Fruit fly (Drosophila melanogaster): ENCODE measurements around the gene Hsp23.

Gene Hsp23

DNA sequence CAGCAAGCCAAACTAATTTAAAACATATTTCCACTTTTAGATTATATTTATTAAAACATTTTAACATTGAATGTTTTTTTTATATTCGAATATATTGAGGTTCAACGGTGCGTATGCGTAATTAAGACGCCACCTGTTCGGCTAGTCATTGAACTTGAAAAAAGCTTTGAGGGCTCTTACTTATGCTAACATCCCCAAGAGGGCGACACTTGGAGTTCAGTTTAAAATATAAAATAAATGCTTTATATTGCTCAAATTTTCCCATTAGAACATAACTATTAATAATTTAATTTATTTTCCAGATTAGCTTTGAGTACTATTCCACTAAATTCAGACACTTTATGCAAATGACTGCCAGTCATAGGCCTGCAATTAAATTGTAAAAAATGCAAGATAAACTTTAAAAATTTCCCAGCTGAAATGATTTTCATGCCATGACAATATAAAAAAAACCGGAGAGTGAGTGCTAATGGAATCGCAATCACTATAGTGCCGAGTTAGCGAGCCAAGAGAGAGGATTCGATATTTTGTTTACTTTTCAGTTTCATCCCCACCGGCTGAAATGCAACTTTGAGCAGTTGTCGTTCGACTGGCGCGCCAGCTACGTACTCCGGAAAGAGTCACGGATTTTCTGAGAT lies 47.8 kb upstream of the Hsp23 start, which contains the start of gene PGRP-LA (continued):
- TF ChIP-seq Max (GFP tag; optimal IDR thresholded peaks at IDR 0.05) (no peak), CG8944 (GFP tag; optimal IDR thresholded peaks at IDR 0.05) (no peak), ci (GFP tag; IDR thresholded peaks at IDR 0.05) (peak; percentile 70; the same call in 2 of the 3 replicates), CG5245 (GFP tag; optimal IDR thresholded peaks at IDR 0.05) (peak; percentile 25), CG8478 (optimal IDR thresholded peaks at IDR 0.05) (no peak), CG6813 (GFP tag; optimal IDR thresholded peaks at IDR 0.05) (no peak), ranshi (GFP tag; IDR thresholded peaks at IDR 0.05) (peak; percentile 15; the same call in 1 of the 2 replicates), CG32772 (GFP tag; IDR thresholded peaks at IDR 0.05) (no peak), croc (GFP tag; conservative IDR thresholded peaks at IDR 0.05) (no peak), H2.0 (GFP tag; IDR thresholded peaks at IDR 0.05) (peak; percentile 29; the same call in 1 of the 2 replicates), crp (GFP tag; optimal IDR thresholded peaks at IDR 0.05) (no peak), grn (GFP tag; optimal IDR thresholded peaks at IDR 0.05) (no peak), phol (tag; optimal IDR thresholded peaks at IDR 0.05) (no peak), stc (GFP tag; IDR thresholded peaks at IDR 0.05) (no peak), gt (GFP tag; IDR thresholded peaks at IDR 0.05) (no peak), CG1233 (GFP tag; optimal IDR thresholded peaks at IDR 0.05) (no peak), CG1647 (GFP tag; optimal IDR thresholded peaks at IDR 0.05) (no peak), CG4617 (GFP tag; optimal IDR thresholded peaks at IDR 0.05; ENCODE audit: borderline replicate concordance) (no peak), Chrac-16 (GFP tag; optimal IDR thresholded peaks at IDR 0.05) (peak; percentile 1), Fer2 (tag; optimal IDR thresholded peaks at IDR 0.05) (no peak), CG4424 (GFP tag; optimal IDR thresholded peaks at IDR 0.05) (peak; percentile 23), ATbp (GFP tag; optimal IDR thresholded peaks at IDR 0.05) (peak; percentile 15), CG12236 (GFP tag; optimal IDR thresholded peaks at IDR 0.05) (no peak), Bgb (GFP tag; IDR thresholded peaks at IDR 0.05; ENCODE audit: partially characterized antibody) (no peak), zen (tag; optimal IDR thresholded peaks at IDR 0.05) (no peak), CG18476 (GFP tag; optimal IDR thresholded peaks at IDR 0.05) (no peak), insv (GFP tag; optimal IDR thresholded peaks at IDR 0.05) (no peak), Rfx (GFP tag; IDR thresholded peaks at IDR 0.05) (peak; percentile 84), p53 (GFP tag; optimal IDR thresholded peaks at IDR 0.05) (no peak), Rx (GFP tag; IDR thresholded peaks at IDR 0.05) (no peak), CrebB (tag; optimal IDR thresholded peaks at IDR 0.05) (no peak), CG12391 (tag; optimal IDR thresholded peaks at IDR 0.05) (no peak), CG9817 (tag; optimal IDR thresholded peaks at IDR 0.05) (peak; percentile 22), zfh1 (GFP tag; IDR thresholded peaks at IDR 0.05) (peak; percentile 34; the same call in 1 of the 3 replicates), Dek (tag; optimal IDR thresholded peaks at IDR 0.05) (no peak), CG4328 (GFP tag; optimal IDR thresholded peaks at IDR 0.05) (no peak), tin (GFP tag; optimal IDR thresholded peaks at IDR 0.05) (peak; percentile 2), Hand (GFP tag; optimal IDR thresholded peaks at IDR 0.05) (no peak), jigr1 (GFP tag; IDR thresholded peaks at IDR 0.05) (no peak), Kr (GFP tag; optimal IDR thresholded peaks at IDR 0.05) (no peak), CG8281 (tag; optimal IDR thresholded peaks at IDR 0.05) (no peak), bcd (GFP tag; optimal IDR thresholded peaks at IDR 0.05) (no peak), CG11696 (GFP tag; IDR thresholded peaks at IDR 0.05) (no peak), CG6254 (GFP tag; optimal IDR thresholded peaks at IDR 0.05) (no peak), CG18764 (GFP tag; optimal IDR thresholded peaks at IDR 0.05) (no peak), CG13287 (GFP tag; IDR thresholded peaks at IDR 0.05; ENCODE audit: partially characterized antibody) (no peak), CG7786 (GFP tag; optimal IDR thresholded peaks at IDR 0.05) (no peak), sob (GFP tag; IDR thresholded peaks at IDR 0.05) (peak; percentile 64; the same call in 1 of the 2 replicates), dan (GFP tag; IDR thresholded peaks at IDR 0.05) (no peak), dmrt99B (tag; optimal IDR thresholded peaks at IDR 0.05) (peak; percentile 25), CG7556 (GFP tag; optimal IDR thresholded peaks at IDR 0.05) (no peak)

Measured in whole organism, embryonic.